Fruit fly (Drosophila melanogaster): ENCODE measurements around the gene CG43095.

CG43095 gene

dm6 chr3R:22767599-22767998, 4.0 kb downstream of the CG43095 start, which contains the start of gene CG13841:
TSS of gene CG13841 (minus strand) at chr3R:22767699.
- TF ChIP-seq noc (tag; optimal IDR thresholded peaks at IDR 0.05): no peak

- TF ChIP-seq noc (tag; optimal IDR thresholded peaks at IDR 0.05): no peak
These were observed 5.5 kb downstream of the CG43095 start, which contains the start of gene Nepl15 for dm6 chr3R:22766072-22766471. TSS of gene Nepl15 (minus strand) at chr3R:22766172.

dm6 chr3R:22763587-22763986, 8.0 kb downstream of the CG43095 start, which contains the start of gene Nepl14:
TSS of gene Nepl14 (minus strand) at chr3R:22763711.
- no peak for TF ChIP-seq noc (tag; optimal IDR thresholded peaks at IDR 0.05)

dm6 chr3R:22760988-22761387, 10.6 kb downstream of the CG43095 start, which contains the start of gene Nepl13:
TSS of gene Nepl13 (minus strand) at chr3R:22761076.
- no peak for TF ChIP-seq noc (tag; optimal IDR thresholded peaks at IDR 0.05)

dm6 chr3R:22757117-22757516, 14.5 kb downstream of the CG43095 start:
- TF ChIP-seq noc (tag; optimal IDR thresholded peaks at IDR 0.05): no peak

dm6 chr3R:22756289-22756688, 15.3 kb downstream of the CG43095 start:
- TF ChIP-seq noc (tag; optimal IDR thresholded peaks at IDR 0.05): no peak

dm6 chr3R:22755187-22755777, 16.3 kb downstream of the CG43095 start:
- no peak for TF ChIP-seq noc (tag; optimal IDR thresholded peaks at IDR 0.05)

- peak; percentile 49 for TF ChIP-seq noc (tag; optimal IDR thresholded peaks at IDR 0.05)
These were observed 17.4 kb downstream of the CG43095 start for dm6 chr3R:22753895-22754774.

- no peak for TF ChIP-seq noc (tag; optimal IDR thresholded peaks at IDR 0.05)
These were observed 18.0 kb downstream of the CG43095 start for dm6 chr3R:22753600-22753894.

dm6 chr3R:22752929-22753328, 18.6 kb downstream of the CG43095 start:
- TF ChIP-seq noc (tag; optimal IDR thresholded peaks at IDR 0.05): no peak

dm6 chr3R:22751698-22752097, 19.9 kb downstream of the CG43095 start:
- no peak for TF ChIP-seq noc (tag; optimal IDR thresholded peaks at IDR 0.05)

- no peak for TF ChIP-seq noc (tag; optimal IDR thresholded peaks at IDR 0.05)
These were observed 20.5 kb downstream of the CG43095 start for dm6 chr3R:22751111-22751510.

dm6 chr3R:22750534-22750947, 21.0 kb downstream of the CG43095 start, which contains the start of the genes rumi, CG7029 and Usp12-46:
TSS of gene rumi (minus strand) at chr3R:22750597.
TSS of gene CG7029 (plus strand) at chr3R:22750901.
TSS of gene Usp12-46 (plus strand) at chr3R:22750901.
- peak; percentile 82 for TF ChIP-seq noc (tag; optimal IDR thresholded peaks at IDR 0.05)

- no peak for TF ChIP-seq noc (tag; optimal IDR thresholded peaks at IDR 0.05)
These were observed 21.5 kb downstream of the CG43095 start for dm6 chr3R:22750039-22750438.

- TF ChIP-seq noc (tag; optimal IDR thresholded peaks at IDR 0.05): no peak
These were observed 22.6 kb downstream of the CG43095 start, which contains the start of gene CG31139 for dm6 chr3R:22748956-22749355. TSS of gene CG31139 (minus strand) at chr3R:22749056.

dm6 chr3R:22747423-22748090, 24.0 kb downstream of the CG43095 start, which contains the start of gene CG17141:
TSS of gene CG17141 (minus strand) at chr3R:22747599.
- no peak for TF ChIP-seq noc (tag; optimal IDR thresholded peaks at IDR 0.05)
